Worm (Caenorhabditis elegans): ENCODE data around the gene fbxb-98.

The fbxb-98 gene

DNA sequence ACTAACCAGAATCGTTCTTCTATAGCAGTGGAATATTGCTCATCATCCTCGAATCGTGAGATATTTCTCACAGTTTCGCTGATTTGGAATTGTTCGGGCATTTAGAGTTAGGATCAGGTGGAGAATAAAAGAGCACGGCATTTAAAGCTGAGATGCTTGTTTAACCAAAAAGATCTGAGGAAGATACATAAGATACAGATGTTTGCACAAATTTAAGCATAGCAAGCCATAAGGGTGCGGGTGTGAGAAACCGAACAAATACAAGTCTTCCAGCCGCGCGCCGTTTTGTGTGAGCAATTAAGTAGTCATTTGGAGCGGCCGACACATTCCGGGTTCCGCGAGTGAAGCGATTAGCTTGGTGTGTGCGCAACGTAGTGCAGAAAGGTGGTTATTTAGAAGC, 23.9 kb downstream of the fbxb-98 start, which contains the start of gene math-7:
Gene math-7, minus strand, starts transcription at position 101 of the 400 bp plus-strand sequence.
- TF ChIP-seq mdl-1 (tag; optimal IDR thresholded peaks at IDR 0.05): no peak
- no peak for TF ChIP-seq zag-1 (tag; optimal IDR thresholded peaks at IDR 0.05)
- TF ChIP-seq peb-1 (tag; optimal IDR thresholded peaks at IDR 0.05): no peak
- TF ChIP-seq nhr-77 (tag; optimal IDR thresholded peaks at IDR 0.05): no peak
- TF ChIP-seq elt-3 (tag; optimal IDR thresholded peaks at IDR 0.05): no peak
- TF ChIP-seq nhr-21 (tag; optimal IDR thresholded peaks at IDR 0.05): no peak
- TF ChIP-seq unc-62 (GFP tag; optimal IDR thresholded peaks at IDR 0.05): no peak
- TF ChIP-seq nhr-23 (tag; optimal IDR thresholded peaks at IDR 0.05): no peak
- TF ChIP-seq gmeb-1 (tag; optimal IDR thresholded peaks at IDR 0.05): no peak

ce11 chrII:1889071-1889470, 26.6 kb downstream of the fbxb-98 start, which contains the start of gene math-8:
Gene math-8, minus strand, starts transcription at chrII:1889171.
- no peak for TF ChIP-seq fos-1 (tag; optimal IDR thresholded peaks at IDR 0.05)
- no peak for TF ChIP-seq nhr-129 (tag; optimal IDR thresholded peaks at IDR 0.05)
- TF ChIP-seq gmeb-1 (tag; optimal IDR thresholded peaks at IDR 0.05): no peak
- TF ChIP-seq unc-55 (GFP tag; optimal IDR thresholded peaks at IDR 0.05): no peak
- TF ChIP-seq nhr-77 (tag; optimal IDR thresholded peaks at IDR 0.05): no peak
- TF ChIP-seq nhr-237 (tag; optimal IDR thresholded peaks at IDR 0.05): no peak
- TF ChIP-seq nhr-21 (tag; optimal IDR thresholded peaks at IDR 0.05): no peak
- no peak for TF ChIP-seq egl-27 (tag; optimal IDR thresholded peaks at IDR 0.05)
- no peak for TF ChIP-seq sem-4 (tag; optimal IDR thresholded peaks at IDR 0.05)
- no peak for TF ChIP-seq nhr-12 (tag; optimal IDR thresholded peaks at IDR 0.05)
- TF ChIP-seq peb-1 (tag; optimal IDR thresholded peaks at IDR 0.05): no peak
- no peak for TF ChIP-seq ceh-82 (tag; optimal IDR thresholded peaks at IDR 0.05)
- no peak for TF ChIP-seq nhr-11 (tag; optimal IDR thresholded peaks at IDR 0.05)
- TF ChIP-seq zag-1 (tag; optimal IDR thresholded peaks at IDR 0.05): no peak
- TF ChIP-seq elt-3 (tag; optimal IDR thresholded peaks at IDR 0.05): no peak
- no peak for TF ChIP-seq elt-1 (tag; optimal IDR thresholded peaks at IDR 0.05)
- TF ChIP-seq C34F6.9 (tag; optimal IDR thresholded peaks at IDR 0.05): no peak

DNA sequence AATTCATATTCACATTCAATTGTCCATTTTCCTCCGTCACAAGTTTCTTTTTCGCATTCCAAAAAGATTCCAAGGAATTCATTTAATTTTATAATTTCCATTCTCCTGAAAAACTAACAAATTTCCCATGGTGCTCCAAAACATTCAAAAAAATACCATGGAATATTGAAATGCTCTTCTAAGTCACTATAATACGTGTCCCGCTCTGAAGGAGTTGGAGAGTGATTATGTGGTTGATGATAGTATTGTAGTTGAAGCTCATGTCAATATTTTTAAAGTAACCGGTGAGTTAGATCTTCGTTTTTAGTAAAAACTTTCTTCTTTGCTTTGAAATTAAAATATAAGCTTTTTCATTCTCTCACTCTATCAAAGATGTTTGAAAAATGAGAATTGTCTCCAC, 28.2 kb downstream of the fbxb-98 start, which contains the start of gene math-9:
Gene math-9, minus strand, starts transcription at position 101 of the 400 bp plus-strand sequence.
- TF ChIP-seq lin-13 (GFP tag; optimal IDR thresholded peaks at IDR 0.05): no peak
- no peak for TF ChIP-seq nhr-12 (tag; optimal IDR thresholded peaks at IDR 0.05)
- no peak for TF ChIP-seq peb-1 (tag; optimal IDR thresholded peaks at IDR 0.05)
- no peak for TF ChIP-seq sma-9 (GFP tag; optimal IDR thresholded peaks at IDR 0.05)
- no peak for TF ChIP-seq sma-9 (tag; optimal IDR thresholded peaks at IDR 0.05)
- TF ChIP-seq zag-1 (tag; optimal IDR thresholded peaks at IDR 0.05): no peak
- no peak for TF ChIP-seq unc-55 (GFP tag; optimal IDR thresholded peaks at IDR 0.05)
- no peak for TF ChIP-seq unc-39 (tag; optimal IDR thresholded peaks at IDR 0.05)

ce11 chrII:1893912-1894311, 31.5 kb downstream of the fbxb-98 start, which contains the start of gene C16C4.1:
Gene C16C4.1, plus strand, starts transcription at chrII:1894212.
- no peak for TF ChIP-seq Y55F3AM.14 (GFP tag; optimal IDR thresholded peaks at IDR 0.05)
- TF ChIP-seq elt-3 (tag; optimal IDR thresholded peaks at IDR 0.05): no peak
- no peak for TF ChIP-seq dmd-4 (tag; optimal IDR thresholded peaks at IDR 0.05)
- no peak for TF ChIP-seq C34F6.9 (tag; optimal IDR thresholded peaks at IDR 0.05)
- no peak for TF ChIP-seq nhr-77 (tag; optimal IDR thresholded peaks at IDR 0.05)
- no peak for TF ChIP-seq ztf-1 (GFP tag; conservative IDR thresholded peaks at IDR 0.05)
- no peak for TF ChIP-seq nhr-6 (tag; optimal IDR thresholded peaks at IDR 0.05)
- TF ChIP-seq sma-3 (GFP tag; optimal IDR thresholded peaks at IDR 0.05): no peak
- no peak for TF ChIP-seq lsy-2 (tag; optimal IDR thresholded peaks at IDR 0.05)
- no peak for TF ChIP-seq nhr-237 (tag; optimal IDR thresholded peaks at IDR 0.05)
- no peak for TF ChIP-seq nhr-21 (tag; optimal IDR thresholded peaks at IDR 0.05)
- no peak for TF ChIP-seq sma-9 (GFP tag; optimal IDR thresholded peaks at IDR 0.05)
- no peak for TF ChIP-seq sma-9 (tag; optimal IDR thresholded peaks at IDR 0.05)

DNA sequence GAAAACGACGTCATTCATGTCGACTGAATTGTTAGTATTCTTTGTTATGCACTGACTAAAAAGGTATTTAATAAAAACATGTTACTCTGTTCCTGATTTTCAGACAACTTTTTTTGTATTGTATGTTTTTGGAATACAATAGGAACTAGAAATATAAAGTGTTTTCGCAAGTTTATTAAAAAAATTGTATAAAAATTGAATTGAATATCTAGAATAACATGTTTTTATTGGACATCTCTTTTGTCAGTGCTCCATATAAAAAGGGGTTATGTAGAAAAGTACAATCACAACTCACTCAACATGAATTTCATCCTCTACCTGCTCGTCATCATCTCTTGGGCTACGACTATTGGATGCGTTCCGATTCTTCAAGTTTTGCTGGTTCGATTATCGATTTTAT, 32.8 kb downstream of the fbxb-98 start, which contains the start of gene C46F9.5:
Gene C46F9.5, plus strand, starts transcription at position 301 of the 400 bp plus-strand sequence.
- TF ChIP-seq gmeb-1 (tag; optimal IDR thresholded peaks at IDR 0.05) (no peak), ztf-11 (tag; optimal IDR thresholded peaks at IDR 0.05) (no peak), unc-62 (GFP tag; optimal IDR thresholded peaks at IDR 0.05) (no peak), skn-1 (tag; optimal IDR thresholded peaks at IDR 0.05) (no peak), lin-39 (tag; optimal IDR thresholded peaks at IDR 0.05) (no peak)
